Worm (Caenorhabditis elegans) whole organism, L1 larva: ENCODE data around the gene nhr-90.
A peak's percentile ranks its signal among the peaks of the same experiment; 100 is the strongest.

Experiments used
- C04F5.9 ChIP-seq: sonication (generic microtip); optimal IDR thresholded peaks from 2 replicates; lab custom pipeline; 2016; ENCODE audit warnings: missing genetic modification characterization, missing compliant biosample characterization
- F16B12.6 ChIP-seq: fragments of 150-350 bp; optimal IDR thresholded peaks from 2 replicates; lab custom pipeline; 2014; ENCODE audit warnings: missing biosample characterization, missing genetic modification characterization
- blmp-1 ChIP-seq: fragments of 150-350 bp; optimal IDR thresholded peaks from 2 replicates; lab custom pipeline; 2014; ENCODE audit warnings: missing biosample characterization, missing genetic modification characterization
- ceh-63 ChIP-seq: fragments of 200-800 bp; sonication (Bioruptor generic); optimal IDR thresholded peaks from 2 replicates; lab custom pipeline; 2018; ENCODE audit warnings: mild to moderate bottlenecking, missing genetic modification characterization, missing compliant biosample characterization
- ceh-82 ChIP-seq, 3 experiments: fragments of 150-350 bp in 1 of 3; sonication (generic microtip) in 2 of 3; optimal IDR thresholded peaks; 2 replicates each; lab custom pipeline; 2014 to 2017; ENCODE audit warnings: missing biosample characterization in 3 of 3, missing genetic modification characterization in 3 of 3
- ceh-88 ChIP-seq: fragments of 200-800 bp; sonication (Bioruptor generic); IDR thresholded peaks from 2 replicates; pipeline ENCODE4 v1.3.6; 2022; ENCODE audit warnings: missing genetic modification characterization, missing compliant biosample characterization
- dsc-1 ChIP-seq: sonication (generic microtip); optimal IDR thresholded peaks from 2 replicates; lab custom pipeline; 2016; ENCODE audit warnings: mild to moderate bottlenecking, missing genetic modification characterization, missing compliant biosample characterization
- efl-1 ChIP-seq, 4 experiments: fragments of 150-350 bp; optimal IDR thresholded peaks in 3 of 4; peaks in 1 of 4; 1 replicate in 1 of 4; 2 replicates in 3 of 4; lab custom pipeline; 2014; ENCODE audit warnings: missing biosample characterization in 2 of 4, missing genetic modification characterization in 2 of 4, missing genetic modification reagents in 2 of 4
- efl-3 ChIP-seq: fragments of 200-800 bp; sonication (Bioruptor generic); optimal IDR thresholded peaks from 2 replicates; lab custom pipeline; 2018; ENCODE audit warnings: mild to moderate bottlenecking, missing genetic modification characterization, missing compliant biosample characterization
- egl-27 ChIP-seq, 2 experiments: fragments of 150-350 bp in 1 of 2; sonication (generic microtip); optimal IDR thresholded peaks; 3 replicates each; lab custom pipeline; 2017 to 2018; ENCODE audit warnings: missing biosample characterization in 2 of 2, missing genetic modification characterization in 2 of 2, missing genetic modification reagents in 2 of 2
- ets-5 ChIP-seq: fragments of 200-800 bp; sonication (Bioruptor generic); IDR thresholded peaks from 2 replicates; pipeline ENCODE4 v1.3.6; 2022; ENCODE audit warnings: missing genetic modification characterization, missing compliant biosample characterization
- hlh-17 ChIP-seq: fragments of 200-800 bp; sonication (Bioruptor generic); optimal IDR thresholded peaks from 2 replicates; lab custom pipeline; 2018; ENCODE audit warnings: missing genetic modification characterization, mild to moderate bottlenecking, missing compliant biosample characterization, moderate library complexity, borderline replicate concordance
- hlh-4 ChIP-seq: sonication (generic microtip); optimal IDR thresholded peaks from 2 replicates; lab custom pipeline; 2016; ENCODE audit warnings: mild to moderate bottlenecking, missing genetic modification characterization, missing compliant biosample characterization
- isw-1 ChIP-seq: fragments of 200-800 bp; sonication (Bioruptor generic); IDR thresholded peaks from 2 replicates; pipeline ENCODE4 v1.3.6; 2022; ENCODE audit warnings: missing genetic modification characterization, missing compliant biosample characterization
- jun-1 ChIP-seq: fragments of 150-350 bp; optimal IDR thresholded peaks from 2 replicates; lab custom pipeline; 2014; ENCODE audit warnings: missing biosample characterization, missing genetic modification reagents, missing genetic modification characterization
- lin-14 ChIP-seq: fragments of 200-800 bp; sonication (Bioruptor generic); optimal IDR thresholded peaks from 2 replicates; lab custom pipeline; 2018; ENCODE audit warnings: mild to moderate bottlenecking, missing genetic modification characterization, moderate library complexity, missing compliant biosample characterization
- mab-9 ChIP-seq: fragments of 200-800 bp; sonication (Bioruptor generic); IDR thresholded peaks from 2 replicates; pipeline ENCODE4 v1.3.6; 2022; ENCODE audit warnings: missing genetic modification reagents, missing genetic modification characterization, missing compliant biosample characterization
- mep-1 ChIP-seq: fragments of 150-350 bp; optimal IDR thresholded peaks from 2 replicates; lab custom pipeline; 2014; ENCODE audit warnings: missing biosample characterization, missing genetic modification characterization
- nhr-20 ChIP-seq: sonication (generic microtip); optimal IDR thresholded peaks from 2 replicates; lab custom pipeline; 2016; ENCODE audit warnings: mild to moderate bottlenecking, missing genetic modification characterization, missing compliant biosample characterization
- nhr-71 ChIP-seq: sonication (generic microtip); optimal IDR thresholded peaks from 2 replicates; lab custom pipeline; 2016; ENCODE audit warnings: mild to moderate bottlenecking, missing genetic modification characterization, moderate library complexity, missing compliant biosample characterization
- nhr-84 ChIP-seq: sonication (generic microtip); optimal IDR thresholded peaks from 2 replicates; lab custom pipeline; 2017; ENCODE audit warnings: missing biosample characterization, missing genetic modification characterization
- nhr-85 ChIP-seq: sonication (generic microtip); peaks from one replicate; lab custom pipeline; 2016; ENCODE audit warnings: missing genetic modification characterization, inconsistent platforms, missing compliant biosample characterization
- pag-3 ChIP-seq: sonication (generic microtip); optimal IDR thresholded peaks from 2 replicates; lab custom pipeline; 2017; ENCODE audit warnings: missing genetic modification characterization, mild to moderate bottlenecking, missing compliant biosample characterization, antibody characterized with exemption, borderline replicate concordance; ENCODE audit not compliant: insufficient read depth
- rnt-1 ChIP-seq: sonication (generic microtip); optimal IDR thresholded peaks from 2 replicates; lab custom pipeline; 2016; ENCODE audit warnings: mild to moderate bottlenecking, missing genetic modification characterization, moderate library complexity, missing compliant biosample characterization
- snpc-4 ChIP-seq: fragments of 150-350 bp; optimal IDR thresholded peaks from 2 replicates; lab custom pipeline; 2014; ENCODE audit warnings: missing biosample characterization, missing genetic modification characterization
- tlp-1 ChIP-seq: fragments of 150-350 bp; optimal IDR thresholded peaks from 2 replicates; lab custom pipeline; 2014; ENCODE audit warnings: missing biosample characterization, missing genetic modification characterization
- unc-86 ChIP-seq: sonication (generic microtip); optimal IDR thresholded peaks from 2 replicates; lab custom pipeline; 2016; ENCODE audit warnings: missing genetic modification characterization, missing compliant biosample characterization
- unc-98 ChIP-seq: fragments of 200-800 bp; sonication (Bioruptor generic); IDR thresholded peaks from 2 replicates; pipeline ENCODE4 v1.3.6; 2022; ENCODE audit warnings: missing genetic modification characterization, missing compliant biosample characterization
- xbp-1 ChIP-seq: sonication (generic microtip); optimal IDR thresholded peaks from 2 replicates; lab custom pipeline; 2016; ENCODE audit warnings: missing genetic modification characterization, missing compliant biosample characterization
- ztf-4 ChIP-seq: fragments of 150-350 bp; optimal IDR thresholded peaks from 2 replicates; lab custom pipeline; 2014; ENCODE audit warnings: missing biosample characterization, missing genetic modification characterization

nhr-90 gene

DNA sequence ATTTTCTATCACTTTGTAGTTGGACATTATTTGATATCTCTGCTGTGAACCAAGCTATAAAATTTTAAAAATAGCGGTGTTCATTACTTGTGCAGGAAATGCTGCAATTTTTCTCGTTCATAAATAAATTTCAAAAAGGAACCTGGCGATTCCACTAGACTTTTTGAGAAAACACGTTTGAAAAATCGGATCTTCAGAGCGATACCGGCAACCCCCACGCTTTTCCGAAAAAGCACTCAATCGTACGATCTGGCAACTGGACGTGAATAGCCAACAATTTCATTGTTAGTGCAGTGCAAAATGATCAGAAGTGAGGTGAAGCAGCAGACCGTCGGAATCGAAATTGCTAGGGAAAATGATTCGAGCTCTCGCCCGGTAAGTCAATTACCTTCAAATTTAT, 28.7 kb upstream of the nhr-90 start, which contains the start of gene nstp-7:
Gene nstp-7 (plus strand): TSS at position 301 of the 400 bp plus-strand sequence.
- TF ChIP-seq ceh-63 (no peak), snpc-4 (tag; lab: Kevin White, UChicago) (no peak), mep-1 (no peak), tlp-1 (tag; lab: Kevin White, UChicago) (no peak)

DNA sequence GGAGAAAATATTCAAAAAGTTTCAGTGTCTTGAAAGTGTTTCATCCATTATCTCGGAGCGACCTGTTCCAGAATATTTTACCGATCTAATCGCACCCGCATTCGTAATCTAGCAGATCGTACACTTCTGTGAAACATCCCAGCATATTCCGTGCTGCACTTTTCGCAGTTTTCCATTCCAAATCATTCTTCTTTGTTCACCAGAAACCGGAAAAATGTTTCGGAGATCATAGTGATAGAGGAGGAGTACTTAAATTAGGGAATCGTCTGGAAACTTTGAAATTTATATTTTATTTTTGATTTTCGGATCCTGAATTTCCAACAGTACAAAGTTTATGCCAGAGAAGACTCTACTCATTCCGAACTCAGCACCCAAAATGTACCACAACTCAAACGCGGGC, 24.8 kb upstream of the nhr-90 start, which contains the start of gene K06H6.2:
Gene K06H6.2 (plus strand): TSS at position 301 of the 400 bp plus-strand sequence.
- no peak for TF ChIP-seq ztf-4 (tag; lab: Kevin White, UChicago)
- TF ChIP-seq unc-86 (tag; lab: Kevin White, UChicago) = no peak
- no peak for TF ChIP-seq hlh-17
- TF ChIP-seq hlh-4 = no peak
- no peak for TF ChIP-seq jun-1 (tag; lab: Kevin White, UChicago)
- TF ChIP-seq isw-1 (GFP tag; lab: Robert Waterston, UW) = no peak
- no peak for TF ChIP-seq nhr-71 (tag; lab: Kevin White, UChicago)
- TF ChIP-seq efl-3 (GFP tag; lab: Kevin White, UChicago) = no peak

DNA sequence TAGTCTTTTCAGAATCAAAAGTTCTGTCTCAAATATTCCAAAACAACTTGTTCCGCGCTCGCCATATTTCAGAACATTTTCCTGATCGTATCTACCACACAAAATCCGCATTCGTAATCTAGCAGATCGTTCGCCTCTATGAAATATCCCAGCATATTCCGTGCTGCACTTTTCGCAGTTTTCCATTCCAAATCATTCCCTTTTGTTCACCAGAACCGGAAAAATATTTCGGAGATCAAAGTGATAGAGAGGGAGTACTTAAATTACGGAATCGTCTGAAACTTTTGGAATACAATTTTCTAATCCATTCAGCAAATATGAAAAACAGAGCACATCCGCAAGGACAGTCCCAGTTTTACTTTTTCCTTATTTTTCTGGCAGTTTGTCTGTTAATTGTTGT, 22.5 kb upstream of the nhr-90 start, which contains the start of gene K06H6.1:
Gene K06H6.1 (plus strand): TSS at position 301 of the 400 bp plus-strand sequence.
- no peak for TF ChIP-seq mab-9 (GFP tag; lab: Robert Waterston, UW)
- no peak for TF ChIP-seq hlh-4
- no peak for TF ChIP-seq ceh-63
- TF ChIP-seq pag-3 (tag; lab: Kevin White, UChicago) = no peak
- TF ChIP-seq C04F5.9 = no peak
- TF ChIP-seq ceh-82 (tag; optimal IDR thresholded peaks at IDR 0.05; lab: Kevin White, UChicago) = no peak
- TF ChIP-seq nhr-84 (tag; lab: Kevin White, UChicago) = no peak

DNA sequence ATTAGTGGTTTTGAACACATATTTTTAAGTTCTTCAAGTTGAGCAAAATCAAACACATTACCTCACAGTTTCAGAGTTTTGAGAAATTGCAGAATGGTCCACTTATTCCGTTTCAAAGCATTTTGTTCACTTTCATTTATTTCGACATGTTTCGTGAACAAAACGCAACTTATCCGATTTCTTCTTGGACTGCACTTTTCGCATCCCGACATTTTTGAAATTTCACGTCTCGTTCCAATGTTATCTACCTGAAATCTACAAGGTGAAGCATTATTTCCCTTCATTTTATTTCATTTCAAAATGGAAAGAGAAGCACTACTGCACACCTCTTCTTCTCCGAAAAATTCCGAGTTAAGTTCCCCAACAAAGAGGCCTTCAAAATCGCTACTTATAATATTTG, 20.1 kb upstream of the nhr-90 start, which contains the start of gene ZK488.6:
Gene ZK488.6 (plus strand): TSS at position 301 of the 400 bp plus-strand sequence.
- TF ChIP-seq unc-98 (GFP tag; lab: Robert Waterston, UW) (0 out of 2 replicates have a peak, but pooled peaks have one; percentile 22), egl-27 (tag; optimal IDR thresholded peaks at IDR 0.05; lab: Kevin White, UChicago) (no peak)

DNA sequence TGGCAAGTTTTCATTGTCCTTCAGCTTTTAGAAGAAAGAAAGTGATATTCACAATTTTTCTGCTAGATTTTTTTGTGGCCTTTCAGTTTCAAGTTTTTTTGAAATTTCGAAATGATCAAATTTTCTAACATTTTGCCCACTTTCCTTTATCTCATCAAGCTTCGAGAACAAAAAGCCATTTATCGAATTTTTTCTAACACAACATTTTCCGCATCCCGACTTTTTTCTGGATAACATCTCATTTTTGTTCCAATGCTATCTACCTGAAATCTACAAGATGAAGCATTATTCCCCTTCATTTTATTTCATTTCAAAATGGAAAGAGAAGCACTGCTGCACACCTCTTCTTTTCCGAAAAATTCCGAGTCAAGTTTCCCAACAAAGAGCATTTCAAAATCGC, 17.4 kb upstream of the nhr-90 start, which contains the start of gene ZK488.5:
Gene ZK488.5 (plus strand): TSS at position 301 of the 400 bp plus-strand sequence.
- TF ChIP-seq pag-3 (tag; lab: Kevin White, UChicago) (no peak), snpc-4 (tag; lab: Kevin White, UChicago) (no peak)
- TF ChIP-seq, all 84 proteins: peak for 0

DNA sequence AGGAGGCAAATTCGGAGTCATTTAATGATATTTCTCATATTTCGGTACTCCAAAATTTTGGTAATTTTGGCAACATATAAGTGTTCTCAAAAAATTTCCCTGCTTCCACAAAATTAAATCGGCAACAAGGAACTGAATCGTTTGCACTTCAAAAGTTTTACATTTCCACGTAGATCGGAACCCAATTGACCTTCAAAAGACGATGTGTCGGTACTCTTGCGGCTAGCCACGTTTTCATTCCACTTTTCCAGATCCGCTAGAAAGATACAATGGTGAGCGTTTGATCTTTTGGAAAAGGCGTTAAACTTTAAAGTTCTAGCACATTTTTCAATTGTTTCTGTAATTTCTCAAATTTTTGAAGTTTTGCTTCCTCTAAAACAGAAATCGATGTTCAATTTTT, 13.4 kb upstream of the nhr-90 start:
- peak; percentile 9 for TF ChIP-seq blmp-1 (tag; lab: Kevin White, UChicago)
- TF ChIP-seq F16B12.6 (tag; lab: Kevin White, UChicago) = no peak
- TF ChIP-seq xbp-1 (tag; lab: Kevin White, UChicago) = no peak
- TF ChIP-seq dsc-1 (tag; lab: Kevin White, UChicago) = no peak
- TF ChIP-seq rnt-1 (tag; lab: Kevin White, UChicago) = peak; percentile 15
- TF ChIP-seq ets-5 (GFP tag; lab: Robert Waterston, UW) = no peak
- no peak for TF ChIP-seq lin-14
- no peak for TF ChIP-seq nhr-20 (tag; lab: Kevin White, UChicago)
- no peak for TF ChIP-seq ztf-4 (tag; lab: Kevin White, UChicago)
- no peak for TF ChIP-seq efl-3 (GFP tag; lab: Kevin White, UChicago)
- TF ChIP-seq hlh-17 = no peak

DNA sequence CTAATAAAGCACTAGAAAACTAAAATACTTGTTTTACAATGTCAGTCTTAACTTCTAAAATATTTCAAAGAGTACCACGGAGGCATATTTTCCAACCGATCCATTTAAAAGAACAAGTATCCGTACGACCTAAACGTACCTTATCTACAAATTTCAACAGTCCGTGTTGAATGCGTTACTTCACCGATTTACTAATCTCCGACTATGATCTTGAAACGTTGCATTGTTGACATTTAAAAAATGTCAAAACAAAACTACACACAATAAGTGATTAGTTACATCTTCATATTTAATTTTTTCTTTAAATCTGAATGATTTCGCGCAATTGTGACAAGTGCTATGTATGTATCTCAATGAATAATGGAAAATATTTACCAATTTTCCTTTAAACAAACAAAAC, 12.5 kb upstream of the nhr-90 start:
- TF ChIP-seq nhr-85 (tag; lab: Kevin White, UChicago) = peak; percentile 73
- no peak for TF ChIP-seq efl-1 (optimal IDR thresholded peaks at IDR 0.05; lab: Kevin White, UChicago)
- TF ChIP-seq efl-1 (GFP tag; optimal IDR thresholded peaks at IDR 0.05 in 1 of 2; lab: Kevin White, UChicago) = peak in 1 of 2 experiments; percentile 45
- no peak for TF ChIP-seq ceh-88
